Fruit fly (Drosophila melanogaster) whole organism, embryonic: ENCODE measurements around the gene nAChRalpha3.

ENCODE experiments used
- ATbp ChIP-seq: fragments of 200-800 bp; sonication (Bioruptor generic); optimal IDR thresholded peaks from 2 replicates; lab custom pipeline; 2017; ENCODE audit warnings: missing biosample characterization, mild to moderate bottlenecking, missing genetic modification characterization, missing genetic modification reagents
- Atf-2 ChIP-seq: fragments of 200-800 bp; sonication (Bioruptor generic); optimal IDR thresholded peaks from 2 replicates; lab custom pipeline; 2016; ENCODE audit warnings: missing biosample characterization, missing genetic modification characterization
- BEAF-32 ChIP-seq: fragments of 200-800 bp; sonication (Bioruptor generic); optimal IDR thresholded peaks from 3 replicates; lab custom pipeline; 2017; ENCODE audit warnings: missing biosample characterization, missing genetic modification characterization, mild to moderate bottlenecking, moderate library complexity, missing genetic modification reagents
- Bgb ChIP-seq: fragments of 200-800 bp; sonication (Bioruptor generic); IDR thresholded peaks from 2 replicates; pipeline ENCODE4 v1.3.6; 2022; ENCODE audit warnings: missing biosample characterization, missing genetic modification characterization; ENCODE audit not compliant: partially characterized antibody
- BtbVII ChIP-seq: fragments of 200-800 bp; sonication (Bioruptor generic); optimal IDR thresholded peaks from 3 replicates; lab custom pipeline; 2017; ENCODE audit warnings: missing biosample characterization, mild to moderate bottlenecking, missing genetic modification characterization
- CG10209 ChIP-seq: fragments of 200-800 bp; sonication (Bioruptor generic); optimal IDR thresholded peaks from 3 replicates; lab custom pipeline; 2017; ENCODE audit warnings: missing biosample characterization, mild to moderate bottlenecking, missing genetic modification characterization, missing genetic modification reagents
- CG12299 ChIP-seq: fragments of 200-800 bp; sonication (Bioruptor generic); optimal IDR thresholded peaks from 2 replicates; lab custom pipeline; 2018; ENCODE audit warnings: missing biosample characterization, mild to moderate bottlenecking, missing genetic modification characterization
- CG12769 ChIP-seq: fragments of 200-800 bp; sonication (Bioruptor generic); optimal IDR thresholded peaks from 2 replicates; lab custom pipeline; 2019; ENCODE audit warnings: missing biosample characterization, mild to moderate bottlenecking, missing genetic modification characterization, moderate library complexity
- CG13894 ChIP-seq: fragments of 200-800 bp; sonication (Bioruptor generic); optimal IDR thresholded peaks from 3 replicates; lab custom pipeline; 2018; ENCODE audit warnings: missing biosample characterization, mild to moderate bottlenecking, missing genetic modification characterization, moderate library complexity
- CG16815 ChIP-seq: fragments of 200-800 bp; sonication (Bioruptor generic); optimal IDR thresholded peaks from 3 replicates; lab custom pipeline; 2017; ENCODE audit warnings: missing biosample characterization, mild to moderate bottlenecking, missing genetic modification characterization
- CG17612 ChIP-seq: fragments of 200-800 bp; sonication (Bioruptor generic); IDR thresholded peaks from 2 replicates; pipeline ENCODE4 v1.3.6; 2022; ENCODE audit warnings: missing biosample characterization, missing genetic modification characterization
- CG2712 ChIP-seq: fragments of 200-800 bp; optimal IDR thresholded peaks from 3 replicates; lab custom pipeline; 2019; ENCODE audit warnings: missing biosample characterization, mild to moderate bottlenecking, missing genetic modification characterization, moderate library complexity
- CG2889 ChIP-seq: fragments of 200-800 bp; sonication (Bioruptor generic); IDR thresholded peaks from 3 replicates; pipeline ENCODE4 v1.3.6; 2022; ENCODE audit warnings: missing biosample characterization, missing genetic modification characterization
- CG30431 ChIP-seq: fragments of 200-800 bp; sonication (Bioruptor generic); optimal IDR thresholded peaks from 2 replicates; lab custom pipeline; 2017; ENCODE audit warnings: missing biosample characterization, missing genetic modification characterization
- CG32532 ChIP-seq: fragments of 200-800 bp; sonication (Bioruptor generic); IDR thresholded peaks from 2 replicates; pipeline ENCODE4 v1.3.6; 2022; ENCODE audit warnings: missing biosample characterization, missing genetic modification characterization
- CG33213 ChIP-seq: fragments of 200-800 bp; sonication (Bioruptor generic); optimal IDR thresholded peaks from 3 replicates; lab custom pipeline; 2016; ENCODE audit warnings: missing biosample characterization, missing genetic modification characterization
- CG3838 ChIP-seq: fragments of 200-800 bp; sonication (Bioruptor generic); optimal IDR thresholded peaks from 3 replicates; lab custom pipeline; 2016; ENCODE audit warnings: missing biosample characterization, missing genetic modification characterization
- CG6791 ChIP-seq: fragments of 200-800 bp; sonication (Bioruptor generic); IDR thresholded peaks from 3 replicates; pipeline ENCODE4 v1.3.6; 2022; ENCODE audit warnings: missing biosample characterization, missing genetic modification characterization; ENCODE audit not compliant: partially characterized antibody
- CG8290 ChIP-seq, 3 experiments: fragments of 200-800 bp; sonication (Bioruptor generic); optimal IDR thresholded peaks; 2 replicates each; lab custom pipeline; 2016 to 2019; ENCODE audit warnings: missing biosample characterization in 3 of 3, missing genetic modification characterization in 3 of 3, mild to moderate bottlenecking in 2 of 3, moderate library complexity in 1 of 3
- CG8359 ChIP-seq: fragments of 200-800 bp; sonication (Bioruptor generic); optimal IDR thresholded peaks from 2 replicates; lab custom pipeline; 2017; ENCODE audit warnings: missing biosample characterization, mild to moderate bottlenecking, missing genetic modification characterization, borderline replicate concordance
- CG9727 ChIP-seq: fragments of 200-800 bp; sonication (Bioruptor generic); optimal IDR thresholded peaks from 3 replicates; lab custom pipeline; 2017; ENCODE audit warnings: missing biosample characterization, mild to moderate bottlenecking, missing genetic modification characterization
- Dll ChIP-seq: fragments of 200-800 bp; sonication (Bioruptor generic); IDR thresholded peaks from 4 replicates; pipeline ENCODE4 v1.3.6; 2022; ENCODE audit warnings: missing biosample characterization, missing genetic modification characterization; ENCODE audit not compliant: partially characterized antibody
- E2f2 ChIP-seq: fragments of 200-800 bp; sonication (Bioruptor generic); IDR thresholded peaks from 2 replicates; pipeline ENCODE4 v1.3.6; 2022; ENCODE audit warnings: missing biosample characterization, missing genetic modification characterization
- Ets65A ChIP-seq: fragments of 200-800 bp; sonication (Bioruptor generic); peaks from one replicate; lab custom pipeline; 2016; ENCODE audit warnings: missing biosample characterization, missing genetic modification characterization
- Ets97D ChIP-seq: fragments of 200-800 bp; sonication (Bioruptor generic); optimal IDR thresholded peaks from 3 replicates; lab custom pipeline; 2016; ENCODE audit warnings: missing biosample characterization, missing genetic modification characterization
- HmgZ ChIP-seq: fragments of 200-800 bp; sonication (Bioruptor generic); optimal IDR thresholded peaks from 2 replicates; lab custom pipeline; 2018; ENCODE audit warnings: missing biosample characterization, mild to moderate bottlenecking, missing genetic modification characterization
- Hr78 ChIP-seq, 2 experiments: fragments of 200-800 bp in 1 of 2; fragments of >200 bp in 1 of 2; sonication (Bioruptor generic) in 1 of 2; optimal IDR thresholded peaks; 2 replicates each; lab custom pipeline; 2017 to 2019; ENCODE audit warnings: missing biosample characterization in 2 of 2, missing genetic modification characterization in 2 of 2, mild to moderate bottlenecking in 1 of 2, moderate library complexity in 1 of 2
- Hsf ChIP-seq: fragments of 200-800 bp; sonication (Bioruptor generic); optimal IDR thresholded peaks from 3 replicates; lab custom pipeline; 2016; ENCODE audit warnings: missing biosample characterization, missing genetic modification characterization
- Lim3 ChIP-seq: fragments of 200-800 bp; sonication (Bioruptor generic); IDR thresholded peaks from 2 replicates; pipeline ENCODE4 v1.3.6; 2022; ENCODE audit warnings: missing biosample characterization, missing genetic modification characterization
- NC2β ChIP-seq: fragments of 200-800 bp; sonication (Bioruptor generic); optimal IDR thresholded peaks from 2 replicates; lab custom pipeline; 2016; ENCODE audit warnings: missing biosample characterization, missing genetic modification characterization
- Rfx ChIP-seq: fragments of 200-800 bp; sonication (Bioruptor generic); IDR thresholded peaks from 2 replicates; pipeline ENCODE4 v1.3.6; 2022; ENCODE audit warnings: missing biosample characterization, missing genetic modification characterization
- Sin3A ChIP-seq: fragments of >200 bp; optimal IDR thresholded peaks from 2 replicates; lab custom pipeline; 2018
- Sry-β ChIP-seq: fragments of 200-800 bp; sonication (Bioruptor generic); optimal IDR thresholded peaks from 2 replicates; lab custom pipeline; 2018; ENCODE audit warnings: missing biosample characterization, mild to moderate bottlenecking, missing genetic modification characterization, moderate library complexity
- Xrp1 ChIP-seq: fragments of 200-800 bp; sonication (Bioruptor generic); IDR thresholded peaks from 2 replicates; pipeline ENCODE4 v1.3.6; 2022; ENCODE audit warnings: missing biosample characterization, missing genetic modification characterization
- bowl ChIP-seq: fragments of 200-800 bp; sonication (Bioruptor generic); IDR thresholded peaks from 2 replicates; pipeline ENCODE4 v1.3.6; 2022; ENCODE audit warnings: missing biosample characterization, missing genetic modification characterization
- cato ChIP-seq: fragments of 200-800 bp; sonication (Bioruptor generic); optimal IDR thresholded peaks from 2 replicates; lab custom pipeline; 2016; ENCODE audit warnings: missing biosample characterization, missing genetic modification characterization, borderline replicate concordance
- ci ChIP-seq: fragments of 200-800 bp; sonication (Bioruptor generic); IDR thresholded peaks from 3 replicates; pipeline ENCODE4 v1.3.6; 2022; ENCODE audit warnings: missing biosample characterization, missing genetic modification characterization
- disco-r ChIP-seq: fragments of 200-800 bp; sonication (Bioruptor generic); optimal IDR thresholded peaks from 2 replicates; lab custom pipeline; 2016; ENCODE audit warnings: missing biosample characterization, missing genetic modification characterization
- dmrt99B ChIP-seq: fragments of 200-800 bp; sonication (Bioruptor generic); optimal IDR thresholded peaks from 2 replicates; lab custom pipeline; 2018; ENCODE audit warnings: missing biosample characterization, mild to moderate bottlenecking, missing genetic modification characterization, moderate library complexity
- ewg ChIP-seq: fragments of 200-800 bp; sonication (Bioruptor generic); optimal IDR thresholded peaks from 3 replicates; lab custom pipeline; 2017; ENCODE audit warnings: mild to moderate bottlenecking, missing biosample characterization, missing genetic modification reagents, missing genetic modification characterization
- gfzf ChIP-seq: fragments of 200-800 bp; sonication (Bioruptor generic); optimal IDR thresholded peaks from 2 replicates; lab custom pipeline; 2016; ENCODE audit warnings: missing biosample characterization, mild to moderate bottlenecking, missing genetic modification characterization, moderate library complexity
- gsb-n ChIP-seq: fragments of 200-800 bp; sonication (Bioruptor generic); optimal IDR thresholded peaks from 3 replicates; lab custom pipeline; 2018; ENCODE audit warnings: missing biosample characterization, mild to moderate bottlenecking, missing genetic modification characterization
- kni ChIP-seq: fragments of 200-800 bp; sonication (Bioruptor generic); optimal IDR thresholded peaks from 3 replicates; lab custom pipeline; 2017; ENCODE audit warnings: mild to moderate bottlenecking, missing biosample characterization, missing genetic modification reagents, missing genetic modification characterization
- maf-S ChIP-seq: fragments of 200-800 bp; sonication (Bioruptor generic); optimal IDR thresholded peaks from 2 replicates; lab custom pipeline; 2016; ENCODE audit warnings: missing biosample characterization, missing genetic modification characterization
- nerfin-2 ChIP-seq: fragments of 200-800 bp; sonication (Bioruptor generic); IDR thresholded peaks from 2 replicates; pipeline ENCODE4 v1.3.6; 2022; ENCODE audit warnings: missing biosample characterization, missing genetic modification characterization; ENCODE audit not compliant: partially characterized antibody
- psq ChIP-seq: fragments of 200-800 bp; sonication (Bioruptor generic); optimal IDR thresholded peaks from 2 replicates; lab custom pipeline; 2017; ENCODE audit warnings: missing biosample characterization, missing genetic modification characterization
- run ChIP-seq: fragments of 200-800 bp; sonication (Bioruptor generic); optimal IDR thresholded peaks from 3 replicates; lab custom pipeline; 2018; ENCODE audit warnings: missing biosample characterization, mild to moderate bottlenecking, missing genetic modification characterization
- tup ChIP-seq: fragments of 200-800 bp; sonication (Bioruptor generic); optimal IDR thresholded peaks from 2 replicates; lab custom pipeline; 2016; ENCODE audit warnings: missing biosample characterization, mild to moderate bottlenecking, missing genetic modification characterization, moderate library complexity
- usp ChIP-seq: fragments of >200 bp; optimal IDR thresholded peaks from 2 replicates; lab custom pipeline; 2017; ENCODE audit warnings: missing biosample characterization, missing genetic modification characterization
- zen ChIP-seq: fragments of 200-800 bp; sonication (Bioruptor generic); optimal IDR thresholded peaks from 3 replicates; lab custom pipeline; 2018; ENCODE audit warnings: missing biosample characterization, mild to moderate bottlenecking, missing genetic modification characterization, moderate library complexity

nAChRalpha3 gene

dm6 chrX:8242298-8242697 is 124.7 kb downstream of the nAChRalpha3 start, which contains the start of gene Trxr1 (continued):
- TF ChIP-seq ATbp = no peak
- TF ChIP-seq NC2β (GFP tag; lab: Kevin White, UChicago) = no peak
- TF ChIP-seq CG12299 (tag; lab: Kevin White, UChicago) = no peak
- peak; percentile 22 for TF ChIP-seq CG13894 (tag; lab: Kevin White, UChicago)
- TF ChIP-seq CG2712 (tag; lab: Kevin White, UChicago) = no peak
- no peak for TF ChIP-seq Ets65A
- TF ChIP-seq Rfx = peak; percentile 29; the same call in 1 of the 2 replicates
- TF ChIP-seq zen (tag; lab: Kevin White, UChicago) = no peak
- no peak for TF ChIP-seq Xrp1 (GFP tag; lab: Robert Waterston, UW)
- TF ChIP-seq Ets97D (GFP tag; lab: Kevin White, UChicago) = peak; percentile 40
- peak; percentile 83 for TF ChIP-seq CG6791 (GFP tag; lab: Robert Waterston, UW)
- peak; percentile 1 for TF ChIP-seq Sin3A (lab: Kevin White, UChicago)
- no peak for TF ChIP-seq dmrt99B (tag; lab: Kevin White, UChicago)
- TF ChIP-seq gfzf (GFP tag; lab: Kevin White, UChicago) = peak; percentile 79
- no peak for TF ChIP-seq tup
- TF ChIP-seq CG2889 (GFP tag; lab: Robert Waterston, UW) = no peak
- peak; percentile 79 for TF ChIP-seq psq (GFP tag; lab: Kevin White, UChicago)
- TF ChIP-seq maf-S = no peak
- TF ChIP-seq usp (GFP tag; lab: Kevin White, UChicago) = no peak
- TF ChIP-seq Hr78 (GFP tag; optimal IDR thresholded peaks at IDR 0.05; lab: Kevin White, UChicago) = no peak
- TF ChIP-seq BEAF-32 = peak; percentile 58
- no peak for TF ChIP-seq BtbVII (GFP tag; lab: Kevin White, UChicago)
- peak; percentile 81 for TF ChIP-seq Bgb (GFP tag; lab: Robert Waterston, UW)
- TF ChIP-seq CG17612 (GFP tag; lab: Robert Waterston, UW) = no peak
- no peak for TF ChIP-seq CG12769 (tag; lab: Kevin White, UChicago)
- TF ChIP-seq CG3838 (GFP tag; lab: Kevin White, UChicago) = no peak
- no peak for TF ChIP-seq CG8359
- TF ChIP-seq Atf-2 = no peak
- TF ChIP-seq CG30431 (GFP tag; lab: Kevin White, UChicago) = no peak
- TF ChIP-seq disco-r (GFP tag; lab: Kevin White, UChicago) = no peak
- TF ChIP-seq CG16815 (GFP tag; lab: Kevin White, UChicago) = no peak
- no peak for TF ChIP-seq run (tag; lab: Kevin White, UChicago)
- no peak for TF ChIP-seq CG10209
- TF ChIP-seq gsb-n (tag; lab: Kevin White, UChicago) = no peak
- no peak for TF ChIP-seq CG8290 (GFP tag; optimal IDR thresholded peaks at IDR 0.05; lab: Kevin White, UChicago)
- peak in 1 of 2 experiments; percentile 15 for TF ChIP-seq CG8290 (tag; optimal IDR thresholded peaks at IDR 0.05; lab: Kevin White, UChicago)
- TF ChIP-seq cato = no peak
- no peak for TF ChIP-seq CG33213 (GFP tag; lab: Kevin White, UChicago)
- no peak for TF ChIP-seq ewg (GFP tag; lab: Kevin White, UChicago)
- TF ChIP-seq CG9727 (GFP tag; lab: Kevin White, UChicago) = no peak
- no peak for TF ChIP-seq bowl
- TF ChIP-seq Lim3 (GFP tag; lab: Robert Waterston, UW) = no peak
- TF ChIP-seq E2f2 (GFP tag; lab: Robert Waterston, UW) = peak; percentile 93
- TF ChIP-seq nerfin-2 = peak; percentile 74
- peak; percentile 19; the same call in 1 of the 2 replicates for TF ChIP-seq CG32532 (GFP tag; lab: Robert Waterston, UW)
- peak; percentile 67 for TF ChIP-seq HmgZ (tag; lab: Kevin White, UChicago)
- TF ChIP-seq Hsf (GFP tag; lab: Kevin White, UChicago) = no peak
- TF ChIP-seq Dll (GFP tag; lab: Robert Waterston, UW) = peak; percentile 57; the same call in 2 of the 4 replicates
- no peak for TF ChIP-seq Sry-β
- no peak for TF ChIP-seq ci (GFP tag; lab: Robert Waterston, UW)
- no peak for TF ChIP-seq kni
